Worm (Caenorhabditis elegans) whole organism, L4 larva: ENCODE data around the gene ttc-4.

Experiments
- aha-1 ChIP-seq: fragments of 150-350 bp; peaks from one replicate; lab custom pipeline; 2014; ENCODE audit warnings: missing biosample characterization, missing genetic modification characterization
- aly-2 ChIP-seq: sonication (generic microtip); optimal IDR thresholded peaks from 2 replicates; lab custom pipeline; 2018; ENCODE audit warnings: missing biosample characterization, missing genetic modification characterization
- lin-13 ChIP-seq: fragments of 150-350 bp; optimal IDR thresholded peaks from 2 replicates; lab custom pipeline; 2014; ENCODE audit warnings: missing biosample characterization, missing genetic modification reagents, missing genetic modification characterization
- lin-15B ChIP-seq: fragments of 150-350 bp; sonication (generic microtip); optimal IDR thresholded peaks from 3 replicates; lab custom pipeline; 2014; ENCODE audit warnings: missing biosample characterization, missing genetic modification characterization
- lin-29 ChIP-seq: fragments of 200-800 bp; sonication (Bioruptor generic); IDR thresholded peaks from 2 replicates; pipeline ENCODE4 v1.3.6; 2022; ENCODE audit warnings: missing genetic modification reagents, missing genetic modification characterization, missing compliant biosample characterization
- nhr-6 ChIP-seq: fragments of 150-350 bp; optimal IDR thresholded peaks from 2 replicates; lab custom pipeline; 2014; ENCODE audit warnings: missing biosample characterization, missing genetic modification characterization
- pha-4 ChIP-seq, 2 experiments: fragments of 150-350 bp in 1 of 2; fragments of 200-800 bp in 1 of 2; sonication (Bioruptor generic) in 1 of 2; IDR thresholded peaks in 1 of 2; optimal IDR thresholded peaks in 1 of 2; 2 replicates each; pipeline versions ENCODE4 v1.3.6 to Lab custom; 2014 to 2022; ENCODE audit warnings: missing genetic modification characterization in 2 of 2, missing genetic modification reagents in 2 of 2, missing biosample characterization in 1 of 2, missing compliant biosample characterization in 1 of 2
- unc-62 ChIP-seq, 3 experiments: fragments of 150-350 bp in 1 of 3; sonication (generic microtip); optimal IDR thresholded peaks in 2 of 3; peaks in 1 of 3; 1 replicate in 1 of 3; 2 replicates in 2 of 3; lab custom pipeline; 2014 to 2017; ENCODE audit warnings: missing biosample characterization in 3 of 3, missing genetic modification characterization in 3 of 3, missing genetic modification reagents in 3 of 3, missing genotype in 1 of 3
- ztf-7 ChIP-seq: fragments of 150-350 bp; optimal IDR thresholded peaks from 2 replicates; lab custom pipeline; 2014; ENCODE audit warnings: missing biosample characterization, missing genetic modification characterization

- TF ChIP-seq ztf-7 (no peak), lin-29 (GFP tag; lab: Robert Waterston, UW) (no peak), lin-15B (no peak), nhr-6 (tag; lab: Kevin White, UChicago) (no peak), aly-2 (tag; lab: Kevin White, UChicago) (no peak), pha-4 (GFP tag; IDR thresholded peaks at IDR 0.05; lab: Robert Waterston, UW) (no peak), pha-4 (tag; optimal IDR thresholded peaks at IDR 0.05; lab: Kevin White, UChicago) (no peak), unc-62 (GFP tag; optimal IDR thresholded peaks at IDR 0.05 in 1 of 2; lab: Kevin White, UChicago) (no peak), unc-62 (tag; optimal IDR thresholded peaks at IDR 0.05; lab: Kevin White, UChicago) (no peak), aha-1 (no peak), lin-13 (GFP tag; lab: Kevin White, UChicago) (no peak)
Measured at ce11 chrII:5582309-5582708, 12.2 kb upstream of the ttc-4 start, which contains the start of gene T25E4.2.
